Fruit fly (Drosophila melanogaster) whole organism, embryonic: ENCODE measurements around the gene AANATL3.
A peak's percentile ranks its signal among the peaks of the same experiment; 100 is the strongest.

Experiments used
- B-H2 ChIP-seq: fragments of 200-800 bp; sonication (Bioruptor generic); optimal IDR thresholded peaks from 2 replicates; lab custom pipeline; 2018; ENCODE audit warnings: missing biosample characterization, mild to moderate bottlenecking, missing genetic modification characterization
- CG10431 ChIP-seq: fragments of 200-800 bp; sonication (Bioruptor generic); optimal IDR thresholded peaks from 3 replicates; lab custom pipeline; 2018; ENCODE audit warnings: missing biosample characterization, mild to moderate bottlenecking, missing genetic modification characterization
- CG11695 ChIP-seq: fragments of 200-800 bp; sonication (Bioruptor generic); IDR thresholded peaks from 3 replicates; pipeline ENCODE4 v1.3.6; 2022; ENCODE audit warnings: missing biosample characterization, missing genetic modification characterization
- CG11723 ChIP-seq: fragments of 200-800 bp; sonication (Bioruptor generic); optimal IDR thresholded peaks from 2 replicates; lab custom pipeline; 2017; ENCODE audit warnings: missing biosample characterization, mild to moderate bottlenecking, missing genetic modification characterization
- CG12391 ChIP-seq: fragments of 200-800 bp; sonication (Bioruptor generic); optimal IDR thresholded peaks from 3 replicates; lab custom pipeline; 2018; ENCODE audit warnings: missing biosample characterization, mild to moderate bottlenecking, missing genetic modification characterization, moderate library complexity
- CG13296 ChIP-seq: fragments of 200-800 bp; sonication (Bioruptor generic); optimal IDR thresholded peaks from 3 replicates; lab custom pipeline; 2018; ENCODE audit warnings: missing biosample characterization, mild to moderate bottlenecking, missing genetic modification characterization
- CG2129 ChIP-seq: fragments of 200-800 bp; sonication (Bioruptor generic); IDR thresholded peaks from 2 replicates; pipeline ENCODE4 v1.3.6; 2022; ENCODE audit warnings: missing biosample characterization, missing genetic modification characterization; ENCODE audit not compliant: partially characterized antibody
- CG30020 ChIP-seq: fragments of 200-800 bp; optimal IDR thresholded peaks from 2 replicates; lab custom pipeline; 2019; ENCODE audit warnings: missing biosample characterization, mild to moderate bottlenecking, missing genetic modification characterization, moderate library complexity
- CG3281 ChIP-seq: fragments of 200-800 bp; sonication (Bioruptor generic); optimal IDR thresholded peaks from 3 replicates; lab custom pipeline; 2017; ENCODE audit warnings: missing biosample characterization, mild to moderate bottlenecking, missing genetic modification characterization
- CG3726 ChIP-seq: fragments of 200-800 bp; sonication (Bioruptor generic); IDR thresholded peaks from 3 replicates; pipeline ENCODE4, ENCODE4 v1.3.6; 2022; ENCODE audit warnings: missing biosample characterization, missing genetic modification characterization
- CG3847 ChIP-seq: fragments of 200-800 bp; sonication (Bioruptor generic); IDR thresholded peaks from 2 replicates; pipeline ENCODE4 v1.3.6; 2022; ENCODE audit warnings: missing biosample characterization, missing genetic modification characterization
- CG4404 ChIP-seq: fragments of 200-800 bp; sonication (Bioruptor generic); IDR thresholded peaks from 2 replicates; pipeline ENCODE4 v1.3.6; 2022; ENCODE audit warnings: missing biosample characterization, missing genetic modification characterization
- CG4617 ChIP-seq: fragments of 200-800 bp; sonication (Bioruptor generic); optimal IDR thresholded peaks from 3 replicates; lab custom pipeline; 2016; ENCODE audit warnings: missing biosample characterization, missing genetic modification characterization, borderline replicate concordance
- CG5180 ChIP-seq: fragments of 200-800 bp; sonication (Bioruptor generic); optimal IDR thresholded peaks from 3 replicates; lab custom pipeline; 2017; ENCODE audit warnings: missing biosample characterization, missing genetic modification characterization, mild to moderate bottlenecking, moderate library complexity, missing genetic modification reagents
- CG6175 ChIP-seq: fragments of 200-800 bp; sonication (Bioruptor generic); IDR thresholded peaks from 3 replicates; pipeline ENCODE4 v1.3.6; 2022; ENCODE audit warnings: missing biosample characterization, missing genetic modification characterization
- CG6654 ChIP-seq: fragments of 200-800 bp; sonication (Bioruptor generic); optimal IDR thresholded peaks from 2 replicates; lab custom pipeline; 2017; ENCODE audit warnings: missing biosample characterization, mild to moderate bottlenecking, missing genetic modification characterization
- CG7271 ChIP-seq: fragments of 200-800 bp; sonication (Bioruptor generic); optimal IDR thresholded peaks from 2 replicates; lab custom pipeline; 2018; ENCODE audit warnings: missing biosample characterization, mild to moderate bottlenecking, missing genetic modification characterization, moderate library complexity
- CG8290 ChIP-seq, 3 experiments: fragments of 200-800 bp; sonication (Bioruptor generic); optimal IDR thresholded peaks; 2 replicates each; lab custom pipeline; 2016 to 2019; ENCODE audit warnings: missing biosample characterization in 3 of 3, missing genetic modification characterization in 3 of 3, mild to moderate bottlenecking in 2 of 3, moderate library complexity in 1 of 3
- CG9437 ChIP-seq: fragments of 200-800 bp; sonication (Bioruptor generic); optimal IDR thresholded peaks from 2 replicates; lab custom pipeline; 2018; ENCODE audit warnings: missing biosample characterization, mild to moderate bottlenecking, missing genetic modification characterization
- CG9797 ChIP-seq: fragments of 200-800 bp; sonication (Bioruptor generic); optimal IDR thresholded peaks from 3 replicates; lab custom pipeline; 2018; ENCODE audit warnings: missing biosample characterization, mild to moderate bottlenecking, missing genetic modification characterization
- CG9932 ChIP-seq: fragments of 200-800 bp; sonication (Bioruptor generic); IDR thresholded peaks from 2 replicates; pipeline ENCODE4 v1.3.6; 2022; ENCODE audit warnings: missing biosample characterization, missing genetic modification characterization
- Dbx ChIP-seq: fragments of 200-800 bp; sonication (Bioruptor generic); IDR thresholded peaks from 3 replicates; pipeline ENCODE4 v1.3.6; 2022; ENCODE audit warnings: missing biosample characterization, missing genetic modification characterization
- Dfd ChIP-seq, 2 experiments: fragments of >200 bp; optimal IDR thresholded peaks; 2 replicates each; lab custom pipeline; 2017; ENCODE audit warnings: missing biosample characterization in 2 of 2, missing genetic modification characterization in 2 of 2
- E2f1 ChIP-seq: fragments of 200-800 bp; sonication (Bioruptor generic); IDR thresholded peaks from 2 replicates; pipeline ENCODE4 v1.3.6; 2022; ENCODE audit warnings: missing biosample characterization, missing genetic modification characterization
- Hmr ChIP-seq: fragments of 200-800 bp; sonication (Bioruptor generic); optimal IDR thresholded peaks from 3 replicates; lab custom pipeline; 2017; ENCODE audit warnings: mild to moderate bottlenecking, missing biosample characterization, missing genetic modification reagents, missing genetic modification characterization
- Hr51 ChIP-seq, 2 experiments: fragments of 200-800 bp; sonication (Bioruptor generic); optimal IDR thresholded peaks; 2 replicates in 1 of 2; 3 replicates in 1 of 2; lab custom pipeline; 2016 to 2018; ENCODE audit warnings: missing biosample characterization in 2 of 2, missing genetic modification characterization in 2 of 2, mild to moderate bottlenecking in 1 of 2, moderate library complexity in 1 of 2
- NfI ChIP-seq: fragments of 200-800 bp; sonication (Bioruptor generic); optimal IDR thresholded peaks from 3 replicates; lab custom pipeline; 2018; ENCODE audit warnings: missing biosample characterization, mild to moderate bottlenecking, missing genetic modification characterization, moderate library complexity
- Sox100B ChIP-seq: fragments of 200-800 bp; sonication (Bioruptor generic); optimal IDR thresholded peaks from 3 replicates; lab custom pipeline; 2018; ENCODE audit warnings: missing biosample characterization, mild to moderate bottlenecking, missing genetic modification characterization
- amos ChIP-seq: fragments of 200-800 bp; sonication (Bioruptor generic); IDR thresholded peaks from 2 replicates; pipeline ENCODE4 v1.3.6; 2022; ENCODE audit warnings: missing biosample characterization, missing genetic modification characterization; ENCODE audit not compliant: partially characterized antibody
- chinmo ChIP-seq: fragments of 200-800 bp; sonication (Bioruptor generic); IDR thresholded peaks from 4 replicates; pipeline ENCODE4 v1.3.6; 2022; ENCODE audit warnings: missing biosample characterization, missing genetic modification characterization; ENCODE audit not compliant: partially characterized antibody
- croc ChIP-seq: fragments of 200-800 bp; sonication (Bioruptor generic); conservative IDR thresholded peaks from 3 replicates; pipeline ENCODE4 v1.3.6; 2022; ENCODE audit warnings: missing biosample characterization, missing genetic modification characterization
- en ChIP-seq: fragments of 200-800 bp; sonication (Bioruptor generic); optimal IDR thresholded peaks from 2 replicates; lab custom pipeline; 2016; ENCODE audit warnings: missing biosample characterization, missing genetic modification characterization
- ewg ChIP-seq: fragments of 200-800 bp; sonication (Bioruptor generic); optimal IDR thresholded peaks from 3 replicates; lab custom pipeline; 2017; ENCODE audit warnings: mild to moderate bottlenecking, missing biosample characterization, missing genetic modification reagents, missing genetic modification characterization
- eyg ChIP-seq: fragments of 200-800 bp; sonication (Bioruptor generic); optimal IDR thresholded peaks from 3 replicates; lab custom pipeline; 2016; ENCODE audit warnings: missing biosample characterization, missing genetic modification characterization
- fd102C ChIP-seq: fragments of 200-800 bp; sonication (Bioruptor generic); optimal IDR thresholded peaks from 2 replicates; lab custom pipeline; 2018; ENCODE audit warnings: missing biosample characterization, mild to moderate bottlenecking, missing genetic modification characterization, moderate library complexity
- fru ChIP-seq: fragments of >200 bp; optimal IDR thresholded peaks from 2 replicates; lab custom pipeline; 2017
- gt ChIP-seq: fragments of 200-800 bp; sonication (Bioruptor generic); IDR thresholded peaks from 2 replicates; pipeline ENCODE4 v1.3.6; 2022; ENCODE audit warnings: missing biosample characterization, missing genetic modification characterization
- hkb ChIP-seq, 2 experiments: fragments of 200-800 bp in 1 of 2; fragments of >200 bp in 1 of 2; sonication (Bioruptor generic) in 1 of 2; IDR thresholded peaks in 1 of 2; optimal IDR thresholded peaks in 1 of 2; 2 replicates each; pipeline versions ENCODE4 v1.3.6 to Lab custom; 2017 to 2022; ENCODE audit warnings: missing biosample characterization in 1 of 2, missing genetic modification characterization in 1 of 2
- kah ChIP-seq: fragments of 200-800 bp; sonication (Bioruptor generic); optimal IDR thresholded peaks from 2 replicates; lab custom pipeline; 2018; ENCODE audit warnings: missing biosample characterization, mild to moderate bottlenecking, missing genetic modification characterization
- lov ChIP-seq, 2 experiments: fragments of 200-800 bp in 1 of 2; fragments of >200 bp in 1 of 2; sonication (Bioruptor generic) in 1 of 2; IDR thresholded peaks in 1 of 2; optimal IDR thresholded peaks in 1 of 2; 2 replicates in 1 of 2; 3 replicates in 1 of 2; pipeline versions ENCODE4 v1.3.6 to Lab custom; 2017 to 2022; ENCODE audit warnings: missing biosample characterization in 1 of 2, missing genetic modification characterization in 1 of 2
- pan ChIP-seq, 4 experiments: fragments of >200 bp in 3 of 4; fragments of 200-800 bp in 1 of 4; sonication (Bioruptor generic) in 1 of 4; optimal IDR thresholded peaks in 3 of 4; IDR thresholded peaks in 1 of 4; 2 replicates each; pipeline versions ENCODE4 v1.3.6 to Lab custom; 2017 to 2022; ENCODE audit warnings: missing biosample characterization in 2 of 4, missing genetic modification characterization in 2 of 4, mixed read lengths in 1 of 4
- peb ChIP-seq: fragments of 200-800 bp; sonication (Bioruptor generic); IDR thresholded peaks from 2 replicates; pipeline ENCODE4 v1.3.6; 2022; ENCODE audit warnings: missing biosample characterization, missing genetic modification characterization
- repo ChIP-seq: fragments of 200-800 bp; sonication (Bioruptor generic); optimal IDR thresholded peaks from 2 replicates; lab custom pipeline; 2016; ENCODE audit warnings: missing biosample characterization, missing genetic modification characterization
- sens ChIP-seq: fragments of 200-800 bp; sonication (Bioruptor generic); peaks from one replicate; lab custom pipeline; 2016; ENCODE audit warnings: missing biosample characterization, missing genetic modification characterization
- slp2 ChIP-seq: fragments of 200-800 bp; sonication (Bioruptor generic); optimal IDR thresholded peaks from 2 replicates; lab custom pipeline; 2016; ENCODE audit warnings: missing biosample characterization, missing genetic modification characterization
- tna ChIP-seq: fragments of 200-800 bp; sonication (Bioruptor generic); IDR thresholded peaks from 2 replicates; pipeline ENCODE4 v1.3.6; 2022; ENCODE audit warnings: missing biosample characterization, missing genetic modification characterization; ENCODE audit not compliant: partially characterized antibody
- toy ChIP-seq: fragments of 200-800 bp; sonication (Bioruptor generic); IDR thresholded peaks from 2 replicates; pipeline ENCODE4 v1.3.6; 2022; ENCODE audit warnings: missing biosample characterization, missing genetic modification characterization
- trem ChIP-seq: fragments of 200-800 bp; optimal IDR thresholded peaks from 3 replicates; lab custom pipeline; 2019; ENCODE audit warnings: missing biosample characterization, mild to moderate bottlenecking, missing genetic modification characterization, moderate library complexity
- trh ChIP-seq: fragments of 200-800 bp; sonication (Bioruptor generic); optimal IDR thresholded peaks from 2 replicates; lab custom pipeline; 2016; ENCODE audit warnings: missing biosample characterization, missing genetic modification characterization

Gene AANATL3

dm6 chr2L:20065516-20065915 is 39.9 kb upstream of the AANATL3 start, which contains the start of gene vls (continued):
- TF ChIP-seq ewg (GFP tag; lab: Kevin White, UChicago): no peak
- TF ChIP-seq CG7271 (tag; lab: Kevin White, UChicago): no peak
- TF ChIP-seq pan (optimal IDR thresholded peaks at IDR 0.05; lab: Kevin White, UChicago): no peak
- TF ChIP-seq pan (GFP tag; optimal IDR thresholded peaks at IDR 0.05 in 1 of 2, IDR thresholded peaks at IDR 0.05 in 1 of 2): no peak
- TF ChIP-seq CG8290 (GFP tag; optimal IDR thresholded peaks at IDR 0.05; lab: Kevin White, UChicago): no peak
- no peak for TF ChIP-seq CG8290 (tag; optimal IDR thresholded peaks at IDR 0.05; lab: Kevin White, UChicago)
- TF ChIP-seq CG3726: no peak
- TF ChIP-seq toy (GFP tag; lab: Robert Waterston, UW): no peak
- no peak for TF ChIP-seq CG3281 (GFP tag; lab: Kevin White, UChicago)
- no peak for TF ChIP-seq E2f1 (GFP tag; lab: Robert Waterston, UW)
- no peak for TF ChIP-seq Dfd (GFP tag; optimal IDR thresholded peaks at IDR 0.05; lab: Kevin White, UChicago)
- TF ChIP-seq NfI (GFP tag; lab: Kevin White, UChicago): no peak
- no peak for TF ChIP-seq Hmr
- no peak for TF ChIP-seq CG9932 (GFP tag; lab: Robert Waterston, UW)
- TF ChIP-seq CG9437 (GFP tag; lab: Kevin White, UChicago): no peak
- no peak for TF ChIP-seq CG4617 (GFP tag; lab: Kevin White, UChicago)
- TF ChIP-seq CG13296: no peak
- TF ChIP-seq slp2: no peak
- no peak for TF ChIP-seq Hr51 (GFP tag; optimal IDR thresholded peaks at IDR 0.05; lab: Kevin White, UChicago)
- TF ChIP-seq sens (GFP tag; lab: Kevin White, UChicago): peak; percentile 78
- TF ChIP-seq peb (GFP tag; lab: Robert Waterston, UW): no peak
- no peak for TF ChIP-seq kah (GFP tag; lab: Kevin White, UChicago)
- no peak for TF ChIP-seq CG30020 (tag; lab: Kevin White, UChicago)
- no peak for TF ChIP-seq en (GFP tag; lab: Kevin White, UChicago)
- no peak for TF ChIP-seq CG11695 (GFP tag; lab: Robert Waterston, UW)
- TF ChIP-seq CG12391 (tag; lab: Kevin White, UChicago): no peak
- TF ChIP-seq hkb (optimal IDR thresholded peaks at IDR 0.05; lab: Kevin White, UChicago): no peak
- no peak for TF ChIP-seq hkb (GFP tag; IDR thresholded peaks at IDR 0.05; lab: Robert Waterston, UW)
- no peak for TF ChIP-seq CG6175 (GFP tag; lab: Robert Waterston, UW)
- TF ChIP-seq fru: no peak
- no peak for TF ChIP-seq eyg (GFP tag; lab: Kevin White, UChicago)
- TF ChIP-seq CG2129 (GFP tag; lab: Robert Waterston, UW): peak; percentile 60
- TF ChIP-seq lov (optimal IDR thresholded peaks at IDR 0.05; lab: Kevin White, UChicago): no peak
- no peak for TF ChIP-seq lov (GFP tag; IDR thresholded peaks at IDR 0.05; lab: Robert Waterston, UW)
- TF ChIP-seq Dbx (GFP tag; lab: Robert Waterston, UW): no peak
- TF ChIP-seq CG10431 (GFP tag; lab: Kevin White, UChicago): no peak
- no peak for TF ChIP-seq fd102C (GFP tag; lab: Kevin White, UChicago)
- no peak for TF ChIP-seq CG9797 (GFP tag; lab: Kevin White, UChicago)
- TF ChIP-seq B-H2 (GFP tag; lab: Kevin White, UChicago): no peak
- no peak for TF ChIP-seq CG4404 (GFP tag; lab: Robert Waterston, UW)
- TF ChIP-seq CG3847 (GFP tag; lab: Robert Waterston, UW): no peak
- TF ChIP-seq croc: no peak
- TF ChIP-seq gt (GFP tag; lab: Robert Waterston, UW): no peak
- no peak for TF ChIP-seq Sox100B
- TF ChIP-seq repo (GFP tag; lab: Kevin White, UChicago): no peak
- TF ChIP-seq CG11723 (GFP tag; lab: Kevin White, UChicago): no peak
- TF ChIP-seq trh (GFP tag; lab: Kevin White, UChicago): no peak
- no peak for TF ChIP-seq CG5180 (GFP tag; lab: Kevin White, UChicago)
- TF ChIP-seq chinmo: no peak
- TF ChIP-seq amos: peak; percentile 78
- TF ChIP-seq tna (GFP tag; lab: Robert Waterston, UW): peak; percentile 52; the same call in 1 of the 2 replicates
- no peak for TF ChIP-seq CG6654 (GFP tag; lab: Kevin White, UChicago)
- TF ChIP-seq trem (tag; lab: Kevin White, UChicago): peak; percentile 29
